Fruit fly (Drosophila melanogaster) whole organism, pupa: ENCODE measurements around the gene RpS6.

Experiments
- CG12605 ChIP-seq: fragments of 200-800 bp; sonication (Bioruptor generic); IDR thresholded peaks from 2 replicates; pipeline ENCODE4 v1.3.6; 2022; ENCODE audit warnings: missing biosample characterization, missing genetic modification characterization
- CG14655 ChIP-seq: fragments of 200-800 bp; sonication (Bioruptor generic); optimal IDR thresholded peaks from 3 replicates; lab custom pipeline; 2017; ENCODE audit warnings: mild to moderate bottlenecking, missing biosample characterization, missing genetic modification reagents, missing genetic modification characterization
- CG15710 ChIP-seq: fragments of 200-800 bp; sonication (Bioruptor generic); optimal IDR thresholded peaks from 2 replicates; lab custom pipeline; 2018; ENCODE audit warnings: missing biosample characterization, mild to moderate bottlenecking, missing genetic modification characterization, moderate library complexity
- CG17806 ChIP-seq: fragments of 200-800 bp; sonication (Bioruptor generic); optimal IDR thresholded peaks from 2 replicates; lab custom pipeline; 2018; ENCODE audit warnings: missing biosample characterization, mild to moderate bottlenecking, missing genetic modification characterization, moderate library complexity
- CG32121 ChIP-seq: fragments of 200-800 bp; sonication (Bioruptor generic); IDR thresholded peaks from 2 replicates; pipeline ENCODE4 v1.3.6; 2022; ENCODE audit warnings: missing biosample characterization, missing genetic modification characterization
- CG8159 ChIP-seq: fragments of 200-800 bp; sonication (Bioruptor generic); optimal IDR thresholded peaks from 3 replicates; lab custom pipeline; 2018; ENCODE audit warnings: missing biosample characterization, mild to moderate bottlenecking, missing genetic modification characterization, moderate library complexity
- D1 ChIP-seq: fragments of 200-800 bp; sonication (Bioruptor generic); optimal IDR thresholded peaks from 2 replicates; lab custom pipeline; 2018; ENCODE audit warnings: missing biosample characterization, mild to moderate bottlenecking, missing genetic modification characterization, moderate library complexity
- EcR ChIP-seq: fragments of 200-800 bp; sonication (Bioruptor generic); optimal IDR thresholded peaks from 3 replicates; lab custom pipeline; 2019; ENCODE audit warnings: missing biosample characterization, missing genetic modification characterization, mild to moderate bottlenecking, moderate library complexity, missing genetic modification reagents
- Ets98B ChIP-seq: fragments of 200-800 bp; sonication (Bioruptor generic); IDR thresholded peaks from 2 replicates; pipeline ENCODE4 v1.3.6; 2022; ENCODE audit warnings: missing biosample characterization, missing genetic modification characterization
- Pif1B ChIP-seq: fragments of 200-800 bp; sonication (Bioruptor generic); optimal IDR thresholded peaks from 3 replicates; lab custom pipeline; 2016; ENCODE audit warnings: missing biosample characterization, missing genetic modification characterization
- Snoo ChIP-seq: fragments of 200-800 bp; sonication (Bioruptor generic); optimal IDR thresholded peaks from 3 replicates; lab custom pipeline; 2017; ENCODE audit warnings: missing biosample characterization, mild to moderate bottlenecking, missing genetic modification characterization, inconsistent platforms
- rn ChIP-seq: fragments of 200-800 bp; sonication (Bioruptor generic); IDR thresholded peaks from 2 replicates; pipeline ENCODE4 v1.3.6; 2022; ENCODE audit warnings: missing biosample characterization, missing genetic modification characterization

dm6 chrX:7900659-7901058 is 472 bp downstream of the RpS6 start:
- TF ChIP-seq Snoo (tag; lab: Kevin White, UChicago) (no peak), CG8159 (tag; lab: Kevin White, UChicago) (no peak), EcR (GFP tag; lab: Kevin White, UChicago) (no peak), D1 (tag; lab: Kevin White, UChicago) (no peak), Pif1B (no peak), Ets98B (GFP tag; lab: Robert Waterston, UW) (no peak), rn (GFP tag; lab: Robert Waterston, UW) (no peak), CG12605 (GFP tag; lab: Robert Waterston, UW) (no peak), CG15710 (tag; lab: Kevin White, UChicago) (no peak), CG17806 (tag; lab: Kevin White, UChicago) (no peak), CG32121 (no peak), CG14655 (GFP tag; lab: Kevin White, UChicago) (no peak)
